Fruit fly (Drosophila melanogaster): ENCODE data around the gene CG8461.

Gene CG8461

dm6 chr3R:14473574-14473973 is 39.9 kb downstream of the CG8461 start (continued):
- TF ChIP-seq Hand (GFP tag; optimal IDR thresholded peaks at IDR 0.05), result peak; percentile 23
- TF ChIP-seq mld (GFP tag; IDR thresholded peaks at IDR 0.05; ENCODE audit: partially characterized antibody), result no peak
- TF ChIP-seq fd64A (GFP tag; optimal IDR thresholded peaks at IDR 0.05), result no peak
- peak; percentile 74 for TF ChIP-seq lab (GFP tag; optimal IDR thresholded peaks at IDR 0.05)
- TF ChIP-seq fd3F (GFP tag; optimal IDR thresholded peaks at IDR 0.05), result peak; percentile 25
- TF ChIP-seq CG17802 (tag; optimal IDR thresholded peaks at IDR 0.05), result no peak
- TF ChIP-seq ash1 (GFP tag; optimal IDR thresholded peaks at IDR 0.05), result no peak
- no peak for TF ChIP-seq CG17912 (GFP tag; optimal IDR thresholded peaks at IDR 0.05)
- TF ChIP-seq lbe (GFP tag; optimal IDR thresholded peaks at IDR 0.05), result no peak
- TF ChIP-seq ftz-f1 (GFP tag; optimal IDR thresholded peaks at IDR 0.05), result no peak
- TF ChIP-seq tx (GFP tag; optimal IDR thresholded peaks at IDR 0.05), result peak; percentile 48
- 0 out of 3 replicates have a peak, but pooled peaks have one; percentile 38 for TF ChIP-seq Mrtf (GFP tag; IDR thresholded peaks at IDR 0.05)
- no peak for TF ChIP-seq Deaf1 (tag; optimal IDR thresholded peaks at IDR 0.05)
- TF ChIP-seq CG2875 (GFP tag; optimal IDR thresholded peaks at IDR 0.05), result no peak
- TF ChIP-seq CG11723 (GFP tag; optimal IDR thresholded peaks at IDR 0.05), result no peak
- no peak for TF ChIP-seq CG10431 (GFP tag; optimal IDR thresholded peaks at IDR 0.05)
- peak; percentile 94 for TF ChIP-seq Ets65A (GFP tag)
- peak; percentile 28 for TF ChIP-seq CG9876 (GFP tag; optimal IDR thresholded peaks at IDR 0.05)
- TF ChIP-seq dysf (GFP tag; IDR thresholded peaks at IDR 0.05), result peak; percentile 69
- TF ChIP-seq sd (tag; optimal IDR thresholded peaks at IDR 0.05), result no peak
- TF ChIP-seq pros (GFP tag; optimal IDR thresholded peaks at IDR 0.05), result no peak
- peak; percentile 49 for TF ChIP-seq sisA (GFP tag; IDR thresholded peaks at IDR 0.05)
- TF ChIP-seq CG18599 (GFP tag; optimal IDR thresholded peaks at IDR 0.05), result peak; percentile 55
- no peak for TF ChIP-seq CG15479 (GFP tag; optimal IDR thresholded peaks at IDR 0.05)
- no peak for TF ChIP-seq Usf (GFP tag; optimal IDR thresholded peaks at IDR 0.05)
- no peak for TF ChIP-seq gt (GFP tag; IDR thresholded peaks at IDR 0.05)
- peak; percentile 78 for TF ChIP-seq CG9932 (GFP tag; IDR thresholded peaks at IDR 0.05)
- TF ChIP-seq Hmx (GFP tag; optimal IDR thresholded peaks at IDR 0.05), result no peak
- TF ChIP-seq Ravus (GFP tag; IDR thresholded peaks at IDR 0.05), result no peak
- no peak for TF ChIP-seq usp (GFP tag; optimal IDR thresholded peaks at IDR 0.05)
- TF ChIP-seq CG15514 (GFP tag; optimal IDR thresholded peaks at IDR 0.05), result peak; percentile 60
- peak; percentile 51 to 74 for TF ChIP-seq Pdp1 (GFP tag; optimal IDR thresholded peaks at IDR 0.05)
- TF ChIP-seq Myb (GFP tag; optimal IDR thresholded peaks at IDR 0.05), result peak; percentile 31
- TF ChIP-seq Opbp (GFP tag; IDR thresholded peaks at IDR 0.05; ENCODE audit: partially characterized antibody), result no peak
- TF ChIP-seq lov (optimal IDR thresholded peaks at IDR 0.05), result no peak
- TF ChIP-seq lov (GFP tag; IDR thresholded peaks at IDR 0.05), result no peak
- no peak for TF ChIP-seq nau (GFP tag; optimal IDR thresholded peaks at IDR 0.05)
- TF ChIP-seq NC2β (GFP tag; optimal IDR thresholded peaks at IDR 0.05), result peak; percentile 35
- no peak for TF ChIP-seq nerfin-1 (tag; optimal IDR thresholded peaks at IDR 0.05)
- TF ChIP-seq HHEX (GFP tag; optimal IDR thresholded peaks at IDR 0.05), result peak; percentile 50
- no peak for TF ChIP-seq CG5180 (GFP tag; optimal IDR thresholded peaks at IDR 0.05)
- TF ChIP-seq insv (GFP tag; optimal IDR thresholded peaks at IDR 0.05), result no peak
- TF ChIP-seq CG5245 (GFP tag; optimal IDR thresholded peaks at IDR 0.05), result peak; percentile 4
- TF ChIP-seq pfk (GFP tag; optimal IDR thresholded peaks at IDR 0.05), result no peak
- TF ChIP-seq Dll (GFP tag; IDR thresholded peaks at IDR 0.05; ENCODE audit: partially characterized antibody), result no peak
- peak; percentile 16; the same call in 1 of the 3 replicates for TF ChIP-seq otp (GFP tag; IDR thresholded peaks at IDR 0.05)
- peak; percentile 32; the same call in 1 of the 2 replicates for TF ChIP-seq wdn (GFP tag; IDR thresholded peaks at IDR 0.05)
- TF ChIP-seq gem (tag; optimal IDR thresholded peaks at IDR 0.05), result peak; percentile 74
- TF ChIP-seq Lim3 (GFP tag; IDR thresholded peaks at IDR 0.05), result no peak
- TF ChIP-seq CG2678 (tag; optimal IDR thresholded peaks at IDR 0.05), result peak; percentile 64
